Fruit fly (Drosophila melanogaster) whole organism, adult: ENCODE data around the gene CG6847.

Experiments
- CG12768 ChIP-seq: fragments of 200-800 bp; sonication (Bioruptor generic); optimal IDR thresholded peaks from 2 replicates; lab custom pipeline; 2017; ENCODE audit warnings: missing biosample characterization, missing genetic modification characterization, mild to moderate bottlenecking, moderate library complexity, missing genetic modification reagents
- CG14711 ChIP-seq: fragments of 200-800 bp; sonication (Bioruptor generic); optimal IDR thresholded peaks from 2 replicates; lab custom pipeline; 2018; ENCODE audit warnings: missing biosample characterization, mild to moderate bottlenecking, missing genetic modification characterization, moderate library complexity
- CG5204 ChIP-seq: fragments of 200-800 bp; sonication (Bioruptor generic); optimal IDR thresholded peaks from 2 replicates; lab custom pipeline; 2016; ENCODE audit warnings: missing biosample characterization, missing genetic modification characterization
- CG7045 ChIP-seq: fragments of 200-800 bp; sonication (Bioruptor generic); optimal IDR thresholded peaks from 2 replicates; lab custom pipeline; 2017; ENCODE audit warnings: missing biosample characterization, mild to moderate bottlenecking, missing genetic modification characterization
- Clk ChIP-seq: fragments of 200-800 bp; sonication (Bioruptor generic); optimal IDR thresholded peaks from 2 replicates; lab custom pipeline; 2017; ENCODE audit warnings: missing biosample characterization, missing genetic modification characterization
- Hr96 ChIP-seq: fragments of 200-800 bp; sonication (Bioruptor generic); optimal IDR thresholded peaks from 2 replicates; lab custom pipeline; 2016; ENCODE audit warnings: missing biosample characterization, missing genetic modification characterization
- bab1 ChIP-seq: fragments of 200-800 bp; sonication (Bioruptor generic); optimal IDR thresholded peaks from 3 replicates; lab custom pipeline; 2019; ENCODE audit warnings: missing biosample characterization, mild to moderate bottlenecking, missing genetic modification characterization, moderate library complexity
- cic ChIP-seq: fragments of 200-800 bp; sonication (Bioruptor generic); optimal IDR thresholded peaks from 2 replicates; lab custom pipeline; 2017; ENCODE audit warnings: missing biosample characterization, mild to moderate bottlenecking, missing genetic modification characterization, moderate library complexity
- cnc ChIP-seq, 2 experiments: fragments of >200 bp; optimal IDR thresholded peaks; 2 replicates each; lab custom pipeline; 2017
- kay ChIP-seq: fragments of 200-800 bp; sonication (Bioruptor generic); peaks from one replicate; lab custom pipeline; 2016; ENCODE audit warnings: missing biosample characterization, missing genetic modification characterization, borderline replicate concordance

- TF ChIP-seq CG5204 (GFP tag; lab: Kevin White, UChicago) (peak; percentile 36), bab1 (peak; percentile 61), CG14711 (tag; lab: Kevin White, UChicago) (no peak), Hr96 (GFP tag; lab: Kevin White, UChicago) (no peak), cic (GFP tag; lab: Kevin White, UChicago) (no peak), cnc (optimal IDR thresholded peaks at IDR 0.05; lab: Kevin White, UChicago) (no peak), kay (GFP tag; lab: Kevin White, UChicago) (peak; percentile 30), CG7045 (peak; percentile 15), CG12768 (GFP tag; lab: Kevin White, UChicago) (no peak), Clk (GFP tag; lab: Kevin White, UChicago) (no peak)
These were observed at the start of gene CG6847 for dm6 chrX:17910941-17911703.
